Worm (Caenorhabditis elegans): ENCODE data around the gene vti-1.

ce11 chrIV:14770663-14771062 is 4.2 kb upstream of the vti-1 start:
- TF ChIP-seq him-1 (tag; optimal IDR thresholded peaks at IDR 0.05) = no peak
- no peak for TF ChIP-seq dao-5 (tag; optimal IDR thresholded peaks at IDR 0.05)
